1 fruit fly cellular context compared by ENCODE assay signal in genomic region chr3L:11258392-11258791, dm6.
A peak's percentile ranks its signal among the peaks of the same experiment; 100 is the strongest.
TF ChIP-seq lines count a peak whose summit lies in the region.

No protein-coding gene starts in this region.

TF ChIP-seq in whole organism, embryonic, 481 proteins besides CTCF, POLR2A, EP300 and RAD21 (continued from another document):
- TF ChIP-seq CG10147 (GFP tag; optimal IDR thresholded peaks at IDR 0.05; lab: Kevin White, UChicago), result peak; percentile 45
- peak; percentile 58 for TF ChIP-seq CG2120 (GFP tag; optimal IDR thresholded peaks at IDR 0.05; lab: Kevin White, UChicago)
- TF ChIP-seq B-H1 (GFP tag; IDR thresholded peaks at IDR 0.05; lab: Robert Waterston, UW), result no peak
- no peak for TF ChIP-seq CG13775 (GFP tag; optimal IDR thresholded peaks at IDR 0.05; lab: Kevin White, UChicago)
- peak; percentile 3 for TF ChIP-seq tap (tag; optimal IDR thresholded peaks at IDR 0.05; lab: Kevin White, UChicago)
- peak; percentile 22 for TF ChIP-seq CG8089 (GFP tag; optimal IDR thresholded peaks at IDR 0.05; lab: Kevin White, UChicago)
- peak; percentile 13 for TF ChIP-seq CG12104 (GFP tag; optimal IDR thresholded peaks at IDR 0.05; lab: Kevin White, UChicago)
- TF ChIP-seq pzg (GFP tag; optimal IDR thresholded peaks at IDR 0.05; lab: Kevin White, UChicago), result no peak
- TF ChIP-seq bab2 (GFP tag; optimal IDR thresholded peaks at IDR 0.05; lab: Kevin White, UChicago), result peak; percentile 28
- no peak for TF ChIP-seq NFAT (GFP tag; IDR thresholded peaks at IDR 0.05; lab: Robert Waterston, UW)
- TF ChIP-seq Dip3 (GFP tag; optimal IDR thresholded peaks at IDR 0.05; lab: Kevin White, UChicago), result peak; percentile 13
- peak; percentile 81 for TF ChIP-seq lab (GFP tag; optimal IDR thresholded peaks at IDR 0.05; lab: Kevin White, UChicago)
- TF ChIP-seq emc (GFP tag; optimal IDR thresholded peaks at IDR 0.05; lab: Kevin White, UChicago), result peak; percentile 35
- TF ChIP-seq zfh1 (GFP tag; IDR thresholded peaks at IDR 0.05; lab: Robert Waterston, UW), result 0 out of 3 replicates have a peak, but pooled peaks have one; percentile 8
- peak; percentile 37 for TF ChIP-seq mam (GFP tag; optimal IDR thresholded peaks at IDR 0.05; lab: Kevin White, UChicago)
- no peak for TF ChIP-seq CG34224 (GFP tag; IDR thresholded peaks at IDR 0.05; lab: Robert Waterston, UW; ENCODE audit: partially characterized antibody)
- peak; percentile 44 for TF ChIP-seq D19B (GFP tag; optimal IDR thresholded peaks at IDR 0.05; lab: Kevin White, UChicago)
- no peak for TF ChIP-seq twi (tag; optimal IDR thresholded peaks at IDR 0.05; lab: Kevin White, UChicago)
- TF ChIP-seq CG17361 (GFP tag; IDR thresholded peaks at IDR 0.05; lab: Robert Waterston, UW), result 0 out of 3 replicates have a peak, but pooled peaks have one; percentile 8
- peak; percentile 68 for TF ChIP-seq CG15011 (GFP tag; optimal IDR thresholded peaks at IDR 0.05; lab: Kevin White, UChicago)
- peak in 1 of 2 experiments; percentile 7 for TF ChIP-seq Hr51 (GFP tag; optimal IDR thresholded peaks at IDR 0.05; lab: Kevin White, UChicago)
- peak; percentile 13 for TF ChIP-seq CG7839 (tag; optimal IDR thresholded peaks at IDR 0.05; lab: Kevin White, UChicago)
- TF ChIP-seq CG12942 (GFP tag; optimal IDR thresholded peaks at IDR 0.05; lab: Kevin White, UChicago), result no peak
- no peak for TF ChIP-seq Adf1 (GFP tag; IDR thresholded peaks at IDR 0.05; lab: Robert Waterston, UW)
- no peak for TF ChIP-seq Oaz (GFP tag; IDR thresholded peaks at IDR 0.05; lab: Robert Waterston, UW)
- TF ChIP-seq Fer1 (GFP tag; optimal IDR thresholded peaks at IDR 0.05; lab: Kevin White, UChicago), result peak; percentile 64
- TF ChIP-seq dmrt99B (tag; optimal IDR thresholded peaks at IDR 0.05; lab: Kevin White, UChicago), result no peak
- TF ChIP-seq CG12299 (tag; optimal IDR thresholded peaks at IDR 0.05; lab: Kevin White, UChicago), result no peak
- peak; percentile 69 for TF ChIP-seq Meics (GFP tag; optimal IDR thresholded peaks at IDR 0.05; lab: Kevin White, UChicago)
- no peak for TF ChIP-seq CG3065 (GFP tag; optimal IDR thresholded peaks at IDR 0.05; lab: Kevin White, UChicago)
- TF ChIP-seq CG34376 (GFP tag; optimal IDR thresholded peaks at IDR 0.05; lab: Kevin White, UChicago), result peak; percentile 23
- peak; percentile 46; the same call in 1 of the 2 replicates for TF ChIP-seq Atf6 (GFP tag; IDR thresholded peaks at IDR 0.05; lab: Robert Waterston, UW)
- TF ChIP-seq CG10959 (GFP tag; IDR thresholded peaks at IDR 0.05; lab: Robert Waterston, UW), result no peak
- TF ChIP-seq Hmr (GFP tag; optimal IDR thresholded peaks at IDR 0.05; lab: Kevin White, UChicago), result peak; percentile 77
- TF ChIP-seq Ets65A (GFP tag; lab: Kevin White, UChicago), result no peak
- no peak for TF ChIP-seq CG17359 (tag; optimal IDR thresholded peaks at IDR 0.05; lab: Kevin White, UChicago)
- peak; percentile 37 for TF ChIP-seq CG13894 (tag; optimal IDR thresholded peaks at IDR 0.05; lab: Kevin White, UChicago)
- peak; percentile 11 for TF ChIP-seq CG1233 (GFP tag; optimal IDR thresholded peaks at IDR 0.05; lab: Kevin White, UChicago)
- no peak for TF ChIP-seq knrl (GFP tag; IDR thresholded peaks at IDR 0.05; lab: Robert Waterston, UW; ENCODE audit: partially characterized antibody)
- TF ChIP-seq MESR4 (GFP tag; optimal IDR thresholded peaks at IDR 0.05; lab: Kevin White, UChicago), result no peak
- peak; percentile 15 for TF ChIP-seq CG3995 (GFP tag; optimal IDR thresholded peaks at IDR 0.05; lab: Kevin White, UChicago)
- peak; percentile 91 for TF ChIP-seq Med (GFP tag; lab: Kevin White, UChicago)
- TF ChIP-seq CG10543 (GFP tag; optimal IDR thresholded peaks at IDR 0.05; lab: Kevin White, UChicago), result peak; percentile 12
- TF ChIP-seq CG12071 (GFP tag; optimal IDR thresholded peaks at IDR 0.05; lab: Kevin White, UChicago), result peak; percentile 4
- TF ChIP-seq trh (GFP tag; optimal IDR thresholded peaks at IDR 0.05; lab: Kevin White, UChicago), result no peak
- no peak for TF ChIP-seq ind (GFP tag; optimal IDR thresholded peaks at IDR 0.05; lab: Kevin White, UChicago)
- TF ChIP-seq CG15514 (GFP tag; optimal IDR thresholded peaks at IDR 0.05; lab: Kevin White, UChicago), result peak; percentile 53
- TF ChIP-seq CG9727 (GFP tag; optimal IDR thresholded peaks at IDR 0.05; lab: Kevin White, UChicago), result peak; percentile 41
- no peak for TF ChIP-seq Kr (GFP tag; optimal IDR thresholded peaks at IDR 0.05; lab: Kevin White, UChicago)
- TF ChIP-seq CG6765 (GFP tag; optimal IDR thresholded peaks at IDR 0.05; lab: Kevin White, UChicago), result peak; percentile 31
- peak; percentile 15 for TF ChIP-seq CG1647 (GFP tag; optimal IDR thresholded peaks at IDR 0.05; lab: Kevin White, UChicago)
- TF ChIP-seq Dbx (GFP tag; IDR thresholded peaks at IDR 0.05; lab: Robert Waterston, UW), result peak; percentile 53; the same call in 1 of the 3 replicates
- no peak for TF ChIP-seq CG1832 (GFP tag; optimal IDR thresholded peaks at IDR 0.05; lab: Kevin White, UChicago)
- peak; percentile 23 for TF ChIP-seq crc (GFP tag; optimal IDR thresholded peaks at IDR 0.05; lab: Kevin White, UChicago)
- peak; percentile 34 for TF ChIP-seq YL-1 (GFP tag; optimal IDR thresholded peaks at IDR 0.05; lab: Kevin White, UChicago)
- no peak for TF ChIP-seq dysf (GFP tag; IDR thresholded peaks at IDR 0.05; lab: Robert Waterston, UW)
- peak; percentile 14 for TF ChIP-seq CG10209 (GFP tag; optimal IDR thresholded peaks at IDR 0.05; lab: Kevin White, UChicago)
- no peak for TF ChIP-seq CG16779 (GFP tag; IDR thresholded peaks at IDR 0.05; lab: Robert Waterston, UW)
- peak; percentile 78 for TF ChIP-seq CG18599 (GFP tag; optimal IDR thresholded peaks at IDR 0.05; lab: Kevin White, UChicago)
- no peak for TF ChIP-seq CG7963 (GFP tag; IDR thresholded peaks at IDR 0.05; lab: Robert Waterston, UW; ENCODE audit: partially characterized antibody)
- TF ChIP-seq CG18619 (GFP tag; optimal IDR thresholded peaks at IDR 0.05; lab: Kevin White, UChicago), result peak; percentile 32
- no peak for TF ChIP-seq Lim3 (GFP tag; IDR thresholded peaks at IDR 0.05; lab: Robert Waterston, UW)
- TF ChIP-seq CG7372 (GFP tag; IDR thresholded peaks at IDR 0.05; lab: Robert Waterston, UW), result no peak
- TF ChIP-seq CG3281 (GFP tag; optimal IDR thresholded peaks at IDR 0.05; lab: Kevin White, UChicago), result peak; percentile 81
- TF ChIP-seq Opbp (GFP tag; IDR thresholded peaks at IDR 0.05; lab: Robert Waterston, UW; ENCODE audit: partially characterized antibody), result no peak
- TF ChIP-seq CG11560 (tag; IDR thresholded peaks at IDR 0.05; lab: Robert Waterston, UW), result no peak
- TF ChIP-seq CG4854 (GFP tag; optimal IDR thresholded peaks at IDR 0.05; lab: Kevin White, UChicago), result peak; percentile 22
- TF ChIP-seq gfzf (GFP tag; optimal IDR thresholded peaks at IDR 0.05; lab: Kevin White, UChicago), result no peak
- peak; percentile 51 for TF ChIP-seq CHES-1-like (GFP tag; optimal IDR thresholded peaks at IDR 0.05; lab: Kevin White, UChicago)
- TF ChIP-seq BtbVII (GFP tag; optimal IDR thresholded peaks at IDR 0.05; lab: Kevin White, UChicago), result peak; percentile 66
- TF ChIP-seq CG6854 (GFP tag; optimal IDR thresholded peaks at IDR 0.05; lab: Kevin White, UChicago), result peak; percentile 47
- peak; percentile 47; the same call in 1 of the 2 replicates for TF ChIP-seq rib (GFP tag; IDR thresholded peaks at IDR 0.05; lab: Robert Waterston, UW)
- TF ChIP-seq Atf-2 (GFP tag; optimal IDR thresholded peaks at IDR 0.05; lab: Kevin White, UChicago), result no peak
- TF ChIP-seq Rfx (GFP tag; IDR thresholded peaks at IDR 0.05; lab: Robert Waterston, UW), result peak; percentile 28
- TF ChIP-seq CG10274 (GFP tag; optimal IDR thresholded peaks at IDR 0.05; lab: Kevin White, UChicago), result peak; percentile 18
- TF ChIP-seq gro (GFP tag; optimal IDR thresholded peaks at IDR 0.05; lab: Kevin White, UChicago), result peak; percentile 5
- TF ChIP-seq Eip74EF (GFP tag; optimal IDR thresholded peaks at IDR 0.05; lab: Kevin White, UChicago), result peak in 1 of 2 experiments; percentile 24
- peak; percentile 66 for TF ChIP-seq caup (GFP tag; optimal IDR thresholded peaks at IDR 0.05; lab: Kevin White, UChicago; ENCODE audit: severe bottlenecking)
- peak; percentile 13 for TF ChIP-seq CoRest (tag; optimal IDR thresholded peaks at IDR 0.05; lab: Kevin White, UChicago)
- TF ChIP-seq cwo (GFP tag; optimal IDR thresholded peaks at IDR 0.05; lab: Kevin White, UChicago), result peak; percentile 37
- peak; percentile 17 for TF ChIP-seq CG9817 (tag; optimal IDR thresholded peaks at IDR 0.05; lab: Kevin White, UChicago)
- TF ChIP-seq CG12659 (GFP tag; optimal IDR thresholded peaks at IDR 0.05; lab: Kevin White, UChicago), result peak; percentile 35
- TF ChIP-seq fd102C (GFP tag; optimal IDR thresholded peaks at IDR 0.05; lab: Kevin White, UChicago), result no peak
- no peak for TF ChIP-seq zf30C (GFP tag; optimal IDR thresholded peaks at IDR 0.05; lab: Kevin White, UChicago)
- TF ChIP-seq sug (tag; optimal IDR thresholded peaks at IDR 0.05; lab: Kevin White, UChicago), result peak; percentile 6
- peak; percentile 52 for TF ChIP-seq sd (tag; optimal IDR thresholded peaks at IDR 0.05; lab: Kevin White, UChicago)
- TF ChIP-seq Trl (optimal IDR thresholded peaks at IDR 0.05; lab: Kevin White, UChicago), result no peak
- TF ChIP-seq Trl (GFP tag; optimal IDR thresholded peaks at IDR 0.05; lab: Kevin White, UChicago), result peak; percentile 27
- peak; percentile 68 for TF ChIP-seq schlank (tag; optimal IDR thresholded peaks at IDR 0.05; lab: Kevin White, UChicago)
- TF ChIP-seq CG6254 (GFP tag; optimal IDR thresholded peaks at IDR 0.05; lab: Kevin White, UChicago), result peak; percentile 9
- peak; percentile 36 for TF ChIP-seq CG3163 (GFP tag; optimal IDR thresholded peaks at IDR 0.05; lab: Kevin White, UChicago)
- TF ChIP-seq CG9876 (GFP tag; optimal IDR thresholded peaks at IDR 0.05; lab: Kevin White, UChicago), result peak; percentile 15
- TF ChIP-seq wdn (GFP tag; IDR thresholded peaks at IDR 0.05; lab: Robert Waterston, UW), result no peak
- TF ChIP-seq bsh (GFP tag; optimal IDR thresholded peaks at IDR 0.05; lab: Kevin White, UChicago), result no peak
- TF ChIP-seq Vsx1 (GFP tag; optimal IDR thresholded peaks at IDR 0.05; lab: Kevin White, UChicago), result peak; percentile 28
- TF ChIP-seq bcd (GFP tag; optimal IDR thresholded peaks at IDR 0.05; lab: Kevin White, UChicago), result peak; percentile 41
- peak; percentile 32 for TF ChIP-seq CG7786 (GFP tag; optimal IDR thresholded peaks at IDR 0.05; lab: Kevin White, UChicago)
- peak; percentile 48 for TF ChIP-seq lilli (GFP tag; optimal IDR thresholded peaks at IDR 0.05; lab: Kevin White, UChicago)
- no peak for TF ChIP-seq CG12155 (GFP tag; optimal IDR thresholded peaks at IDR 0.05; lab: Kevin White, UChicago)
- peak; percentile 5 for TF ChIP-seq Jarid2 (GFP tag; optimal IDR thresholded peaks at IDR 0.05; lab: Kevin White, UChicago)
- TF ChIP-seq CG17568 (GFP tag; optimal IDR thresholded peaks at IDR 0.05; lab: Kevin White, UChicago), result no peak
- TF ChIP-seq Elba2 (GFP tag; optimal IDR thresholded peaks at IDR 0.05; lab: Kevin White, UChicago), result no peak
- TF ChIP-seq CG1792 (GFP tag; optimal IDR thresholded peaks at IDR 0.05; lab: Kevin White, UChicago), result peak; percentile 34
- peak; percentile 63 for TF ChIP-seq CG12769 (tag; optimal IDR thresholded peaks at IDR 0.05; lab: Kevin White, UChicago)
- no peak for TF ChIP-seq sqz (GFP tag; optimal IDR thresholded peaks at IDR 0.05; lab: Kevin White, UChicago)
- no peak for TF ChIP-seq jigr1 (GFP tag; IDR thresholded peaks at IDR 0.05; lab: Robert Waterston, UW)
- no peak for TF ChIP-seq aop (GFP tag; IDR thresholded peaks at IDR 0.05; lab: Robert Waterston, UW)
- TF ChIP-seq dm (GFP tag; optimal IDR thresholded peaks at IDR 0.05; lab: Kevin White, UChicago), result no peak
- TF ChIP-seq CG30403 (GFP tag; optimal IDR thresholded peaks at IDR 0.05; lab: Kevin White, UChicago), result no peak
- peak; percentile 28 for TF ChIP-seq Fer3 (tag; optimal IDR thresholded peaks at IDR 0.05; lab: Kevin White, UChicago)
- TF ChIP-seq gcm (GFP tag; optimal IDR thresholded peaks at IDR 0.05; lab: Kevin White, UChicago), result no peak
- peak; percentile 26 for TF ChIP-seq gem (tag; optimal IDR thresholded peaks at IDR 0.05; lab: Kevin White, UChicago)
- no peak for TF ChIP-seq Ptx1 (GFP tag; IDR thresholded peaks at IDR 0.05; lab: Robert Waterston, UW)
- TF ChIP-seq CG16813 (GFP tag; IDR thresholded peaks at IDR 0.05; lab: Robert Waterston, UW; ENCODE audit: partially characterized antibody), result no peak
- no peak for TF ChIP-seq CG30431 (GFP tag; optimal IDR thresholded peaks at IDR 0.05; lab: Kevin White, UChicago)
- no peak for TF ChIP-seq ems (GFP tag; optimal IDR thresholded peaks at IDR 0.05; lab: Kevin White, UChicago)
- peak; percentile 56 for TF ChIP-seq pho (GFP tag; optimal IDR thresholded peaks at IDR 0.05; lab: Kevin White, UChicago)
- TF ChIP-seq luna (GFP tag; optimal IDR thresholded peaks at IDR 0.05; lab: Kevin White, UChicago), result peak; percentile 51
- TF ChIP-seq CG7987 (GFP tag; optimal IDR thresholded peaks at IDR 0.05; lab: Kevin White, UChicago), result peak; percentile 44
- peak; percentile 59 for TF ChIP-seq PHDP (tag; optimal IDR thresholded peaks at IDR 0.05; lab: Kevin White, UChicago)
- TF ChIP-seq CG18262 (tag; optimal IDR thresholded peaks at IDR 0.05; lab: Kevin White, UChicago), result no peak
- no peak for TF ChIP-seq salm (tag; optimal IDR thresholded peaks at IDR 0.05; lab: Kevin White, UChicago)
